Fruit fly (Drosophila melanogaster): ENCODE data around the gene CG5280.

The CG5280 gene

dm6 chr3L:9023627-9024026, 33.6 kb upstream of the CG5280 start:
- no peak for TF ChIP-seq CG8478 (optimal IDR thresholded peaks at IDR 0.05)
- TF ChIP-seq psq (optimal IDR thresholded peaks at IDR 0.05), result no peak
- no peak for TF ChIP-seq EcR (GFP tag; optimal IDR thresholded peaks at IDR 0.05)
- TF ChIP-seq pan (optimal IDR thresholded peaks at IDR 0.05), result no peak
- TF ChIP-seq Dll (optimal IDR thresholded peaks at IDR 0.05), result no peak
- no peak for TF ChIP-seq usp (GFP tag; optimal IDR thresholded peaks at IDR 0.05)

dm6 chr3L:9020436-9021370, 30.7 kb upstream of the CG5280 start:
- TF ChIP-seq usp (GFP tag; optimal IDR thresholded peaks at IDR 0.05) (no peak), Dll (optimal IDR thresholded peaks at IDR 0.05) (no peak), EcR (GFP tag; optimal IDR thresholded peaks at IDR 0.05) (no peak), psq (optimal IDR thresholded peaks at IDR 0.05) (no peak), CG8478 (optimal IDR thresholded peaks at IDR 0.05) (no peak), pan (optimal IDR thresholded peaks at IDR 0.05) (no peak)

- TF ChIP-seq usp (GFP tag; optimal IDR thresholded peaks at IDR 0.05) (no peak), Dll (optimal IDR thresholded peaks at IDR 0.05) (peak; percentile 24), CG8478 (optimal IDR thresholded peaks at IDR 0.05) (peak; percentile 30)
Observed at dm6 chr3L:9019196-9019662, 29.2 kb upstream of the CG5280 start, which contains the start of gene Doc2. Gene Doc2 (minus strand): TSS chr3L:9019246.

- TF ChIP-seq Dll (optimal IDR thresholded peaks at IDR 0.05), result no peak
- no peak for TF ChIP-seq pan (optimal IDR thresholded peaks at IDR 0.05)
- no peak for TF ChIP-seq usp (GFP tag; optimal IDR thresholded peaks at IDR 0.05)
- no peak for TF ChIP-seq EcR (GFP tag; optimal IDR thresholded peaks at IDR 0.05)
- TF ChIP-seq CG8478 (optimal IDR thresholded peaks at IDR 0.05), result no peak
- TF ChIP-seq psq (optimal IDR thresholded peaks at IDR 0.05), result no peak
Observed at dm6 chr3L:9017414-9017813, 27.4 kb upstream of the CG5280 start.

dm6 chr3L:9013745-9014144, 23.7 kb upstream of the CG5280 start:
- TF ChIP-seq EcR (GFP tag; optimal IDR thresholded peaks at IDR 0.05), result no peak
- no peak for TF ChIP-seq CG8478 (optimal IDR thresholded peaks at IDR 0.05)
- no peak for TF ChIP-seq pan (optimal IDR thresholded peaks at IDR 0.05)
- TF ChIP-seq usp (GFP tag; optimal IDR thresholded peaks at IDR 0.05), result no peak
- no peak for TF ChIP-seq psq (optimal IDR thresholded peaks at IDR 0.05)
- no peak for TF ChIP-seq Dll (optimal IDR thresholded peaks at IDR 0.05)

dm6 chr3L:9011485-9012389, 21.7 kb upstream of the CG5280 start:
- TF ChIP-seq usp (GFP tag; optimal IDR thresholded peaks at IDR 0.05) (no peak), Dll (optimal IDR thresholded peaks at IDR 0.05) (no peak), CG8478 (optimal IDR thresholded peaks at IDR 0.05) (no peak), EcR (GFP tag; optimal IDR thresholded peaks at IDR 0.05) (no peak), pan (optimal IDR thresholded peaks at IDR 0.05) (no peak), psq (optimal IDR thresholded peaks at IDR 0.05) (no peak)

dm6 chr3L:9009738-9010137, 19.7 kb upstream of the CG5280 start, which contains the start of gene CG5194:
Gene CG5194 (minus strand): TSS chr3L:9009838.
- TF ChIP-seq pan (optimal IDR thresholded peaks at IDR 0.05) (no peak), EcR (GFP tag; optimal IDR thresholded peaks at IDR 0.05) (no peak), Dll (optimal IDR thresholded peaks at IDR 0.05) (no peak), CG8478 (optimal IDR thresholded peaks at IDR 0.05) (no peak), psq (optimal IDR thresholded peaks at IDR 0.05) (no peak), usp (GFP tag; optimal IDR thresholded peaks at IDR 0.05) (no peak)

dm6 chr3L:9004788-9005246, 14.8 kb upstream of the CG5280 start, which contains the start of gene Doc3:
Gene Doc3 (plus strand): TSS chr3L:9005196.
- no peak for TF ChIP-seq usp (GFP tag; optimal IDR thresholded peaks at IDR 0.05)
- peak; percentile 61 for TF ChIP-seq Dll (optimal IDR thresholded peaks at IDR 0.05)
- no peak for TF ChIP-seq CG8478 (optimal IDR thresholded peaks at IDR 0.05)
- TF ChIP-seq psq (optimal IDR thresholded peaks at IDR 0.05), result no peak
- TF ChIP-seq EcR (GFP tag; optimal IDR thresholded peaks at IDR 0.05), result no peak

dm6 chr3L:9003369-9003768, 13.3 kb upstream of the CG5280 start:
- TF ChIP-seq Dll (optimal IDR thresholded peaks at IDR 0.05) (no peak), EcR (GFP tag; optimal IDR thresholded peaks at IDR 0.05) (no peak), pan (optimal IDR thresholded peaks at IDR 0.05) (no peak), CG8478 (optimal IDR thresholded peaks at IDR 0.05) (no peak), usp (GFP tag; optimal IDR thresholded peaks at IDR 0.05) (no peak), psq (optimal IDR thresholded peaks at IDR 0.05) (no peak)

dm6 chr3L:9002527-9002926, 12.5 kb upstream of the CG5280 start:
- TF ChIP-seq EcR (GFP tag; optimal IDR thresholded peaks at IDR 0.05) (no peak), usp (GFP tag; optimal IDR thresholded peaks at IDR 0.05) (no peak), CG8478 (optimal IDR thresholded peaks at IDR 0.05) (no peak), pan (optimal IDR thresholded peaks at IDR 0.05) (no peak), psq (optimal IDR thresholded peaks at IDR 0.05) (no peak), Dll (optimal IDR thresholded peaks at IDR 0.05) (no peak)

- TF ChIP-seq CG8478 (optimal IDR thresholded peaks at IDR 0.05), result no peak
- no peak for TF ChIP-seq EcR (GFP tag; optimal IDR thresholded peaks at IDR 0.05)
- no peak for TF ChIP-seq Dll (optimal IDR thresholded peaks at IDR 0.05)
- TF ChIP-seq psq (optimal IDR thresholded peaks at IDR 0.05), result no peak
- TF ChIP-seq pan (optimal IDR thresholded peaks at IDR 0.05), result no peak
- TF ChIP-seq usp (GFP tag; optimal IDR thresholded peaks at IDR 0.05), result no peak
Observed at dm6 chr3L:8997686-8998239, 7.7 kb upstream of the CG5280 start, which contains the start of the genes smg and CG5087. Gene smg (minus strand): TSS chr3L:8997989. Gene CG5087 (plus strand): TSS chr3L:8998184.
